Fruit fly (Drosophila melanogaster) whole organism, embryonic: ENCODE data around the gene Bap111.

Experiments used
- CG12155 ChIP-seq: fragments of 200-800 bp; sonication (Bioruptor generic); optimal IDR thresholded peaks from 3 replicates; lab custom pipeline; 2016; ENCODE audit warnings: missing biosample characterization, missing genetic modification characterization
- CG15269 ChIP-seq: fragments of 200-800 bp; sonication (Bioruptor generic); optimal IDR thresholded peaks from 2 replicates; lab custom pipeline; 2018; ENCODE audit warnings: missing biosample characterization, mild to moderate bottlenecking, missing genetic modification characterization, moderate library complexity
- CG17361 ChIP-seq: fragments of 200-800 bp; sonication (Bioruptor generic); IDR thresholded peaks from 3 replicates; pipeline ENCODE4 v1.3.6; 2022; ENCODE audit warnings: missing biosample characterization, missing genetic modification characterization
- CG18262 ChIP-seq: fragments of 200-800 bp; optimal IDR thresholded peaks from 3 replicates; lab custom pipeline; 2019; ENCODE audit warnings: missing biosample characterization, mild to moderate bottlenecking, missing genetic modification characterization, moderate library complexity
- CG32772 ChIP-seq: fragments of 200-800 bp; sonication (Bioruptor generic); IDR thresholded peaks from 2 replicates; pipeline ENCODE4 v1.3.6; 2022; ENCODE audit warnings: missing biosample characterization, missing genetic modification characterization
- CG3281 ChIP-seq: fragments of 200-800 bp; sonication (Bioruptor generic); optimal IDR thresholded peaks from 3 replicates; lab custom pipeline; 2017; ENCODE audit warnings: missing biosample characterization, mild to moderate bottlenecking, missing genetic modification characterization
- CG34376 ChIP-seq: fragments of 200-800 bp; sonication (Bioruptor generic); optimal IDR thresholded peaks from 2 replicates; lab custom pipeline; 2018; ENCODE audit warnings: missing biosample characterization, mild to moderate bottlenecking, missing genetic modification characterization
- CG34422 ChIP-seq: fragments of 200-800 bp; sonication (Bioruptor generic); IDR thresholded peaks from 3 replicates; pipeline ENCODE4 v1.3.6; 2022; ENCODE audit warnings: missing biosample characterization, missing genetic modification characterization
- CG4404 ChIP-seq: fragments of 200-800 bp; sonication (Bioruptor generic); IDR thresholded peaks from 2 replicates; pipeline ENCODE4 v1.3.6; 2022; ENCODE audit warnings: missing biosample characterization, missing genetic modification characterization
- CG5180 ChIP-seq: fragments of 200-800 bp; sonication (Bioruptor generic); optimal IDR thresholded peaks from 3 replicates; lab custom pipeline; 2017; ENCODE audit warnings: missing biosample characterization, missing genetic modification characterization, mild to moderate bottlenecking, moderate library complexity, missing genetic modification reagents
- CG6791 ChIP-seq: fragments of 200-800 bp; sonication (Bioruptor generic); IDR thresholded peaks from 3 replicates; pipeline ENCODE4 v1.3.6; 2022; ENCODE audit warnings: missing biosample characterization, missing genetic modification characterization; ENCODE audit not compliant: partially characterized antibody
- CG7928 ChIP-seq: fragments of 200-800 bp; sonication (Bioruptor generic); optimal IDR thresholded peaks from 2 replicates; lab custom pipeline; 2017; ENCODE audit warnings: missing biosample characterization, mild to moderate bottlenecking, missing genetic modification characterization
- CG8089 ChIP-seq: fragments of 200-800 bp; sonication (Bioruptor generic); optimal IDR thresholded peaks from 3 replicates; lab custom pipeline; 2016; ENCODE audit warnings: missing biosample characterization, missing genetic modification characterization
- CG9215 ChIP-seq: fragments of 200-800 bp; sonication (Bioruptor generic); IDR thresholded peaks from 2 replicates; pipeline ENCODE4 v1.3.6; 2022; ENCODE audit warnings: missing biosample characterization, missing genetic modification characterization
- CG9609 ChIP-seq: fragments of 200-800 bp; sonication (Bioruptor generic); optimal IDR thresholded peaks from 3 replicates; lab custom pipeline; 2016; ENCODE audit warnings: missing biosample characterization, missing genetic modification characterization
- CG9817 ChIP-seq: fragments of 200-800 bp; sonication (Bioruptor generic); optimal IDR thresholded peaks from 2 replicates; lab custom pipeline; 2018; ENCODE audit warnings: missing biosample characterization, mild to moderate bottlenecking, missing genetic modification characterization, moderate library complexity
- CG9932 ChIP-seq: fragments of 200-800 bp; sonication (Bioruptor generic); IDR thresholded peaks from 2 replicates; pipeline ENCODE4 v1.3.6; 2022; ENCODE audit warnings: missing biosample characterization, missing genetic modification characterization
- Camta ChIP-seq: fragments of 200-800 bp; sonication (Bioruptor generic); optimal IDR thresholded peaks from 2 replicates; lab custom pipeline; 2016; ENCODE audit warnings: missing biosample characterization, missing genetic modification characterization
- CrebB ChIP-seq: fragments of 200-800 bp; sonication (Bioruptor generic); optimal IDR thresholded peaks from 3 replicates; lab custom pipeline; 2018; ENCODE audit warnings: missing biosample characterization, mild to moderate bottlenecking, missing genetic modification characterization
- Doc2 ChIP-seq: fragments of 200-800 bp; sonication (Bioruptor generic); IDR thresholded peaks from 2 replicates; pipeline ENCODE4 v1.3.6; 2022; ENCODE audit warnings: missing biosample characterization, missing genetic modification characterization
- Eip74EF ChIP-seq, 2 experiments: fragments of 200-800 bp in 1 of 2; fragments of >200 bp in 1 of 2; sonication (Bioruptor generic) in 1 of 2; optimal IDR thresholded peaks; 2 replicates each; lab custom pipeline; 2017 to 2019; ENCODE audit warnings: missing biosample characterization in 2 of 2, missing genetic modification characterization in 2 of 2, mild to moderate bottlenecking in 1 of 2, moderate library complexity in 1 of 2
- Fer3 ChIP-seq: fragments of 200-800 bp; sonication (Bioruptor generic); optimal IDR thresholded peaks from 2 replicates; lab custom pipeline; 2018; ENCODE audit warnings: missing biosample characterization, mild to moderate bottlenecking, missing genetic modification characterization, moderate library complexity
- Hand ChIP-seq: fragments of 200-800 bp; sonication (Bioruptor generic); optimal IDR thresholded peaks from 2 replicates; lab custom pipeline; 2017; ENCODE audit warnings: mild to moderate bottlenecking, missing biosample characterization, missing genetic modification reagents, missing genetic modification characterization
- HmgZ ChIP-seq: fragments of 200-800 bp; sonication (Bioruptor generic); optimal IDR thresholded peaks from 2 replicates; lab custom pipeline; 2018; ENCODE audit warnings: missing biosample characterization, mild to moderate bottlenecking, missing genetic modification characterization
- Lhr ChIP-seq: fragments of 200-800 bp; sonication (Bioruptor generic); optimal IDR thresholded peaks from 3 replicates; lab custom pipeline; 2017; ENCODE audit warnings: mild to moderate bottlenecking, missing biosample characterization, missing genetic modification reagents, missing genetic modification characterization
- Nf-YC ChIP-seq: fragments of 200-800 bp; optimal IDR thresholded peaks from 3 replicates; lab custom pipeline; 2019; ENCODE audit warnings: missing biosample characterization, mild to moderate bottlenecking, missing genetic modification characterization, moderate library complexity
- TFAM ChIP-seq: fragments of 200-800 bp; sonication (Bioruptor generic); optimal IDR thresholded peaks from 2 replicates; lab custom pipeline; 2017; ENCODE audit warnings: missing biosample characterization, missing genetic modification characterization, inconsistent platforms
- dati ChIP-seq: fragments of 200-800 bp; sonication (Bioruptor generic); IDR thresholded peaks from 2 replicates; pipeline ENCODE4 v1.3.6; 2022; ENCODE audit warnings: missing biosample characterization, missing genetic modification characterization
- fd102C ChIP-seq: fragments of 200-800 bp; sonication (Bioruptor generic); optimal IDR thresholded peaks from 2 replicates; lab custom pipeline; 2018; ENCODE audit warnings: missing biosample characterization, mild to moderate bottlenecking, missing genetic modification characterization, moderate library complexity
- fru ChIP-seq: fragments of >200 bp; optimal IDR thresholded peaks from 2 replicates; lab custom pipeline; 2017
- ftz-f1 ChIP-seq: fragments of 200-800 bp; sonication (Bioruptor generic); optimal IDR thresholded peaks from 2 replicates; lab custom pipeline; 2016; ENCODE audit warnings: missing biosample characterization, missing genetic modification characterization
- gem ChIP-seq: fragments of 200-800 bp; sonication (Bioruptor generic); optimal IDR thresholded peaks from 2 replicates; lab custom pipeline; 2019; ENCODE audit warnings: missing biosample characterization, mild to moderate bottlenecking, missing genetic modification characterization, moderate library complexity
- her ChIP-seq: fragments of 200-800 bp; sonication (Bioruptor generic); optimal IDR thresholded peaks from 2 replicates; lab custom pipeline; 2016; ENCODE audit warnings: missing biosample characterization, missing genetic modification characterization
- insv ChIP-seq, 2 experiments: fragments of 200-800 bp; sonication (Bioruptor generic); optimal IDR thresholded peaks; 3 replicates each; lab custom pipeline; 2016 to 2018; ENCODE audit warnings: missing biosample characterization in 2 of 2, missing genetic modification characterization in 2 of 2
- jing ChIP-seq: fragments of 200-800 bp; sonication (Bioruptor generic); optimal IDR thresholded peaks from 2 replicates; lab custom pipeline; 2018; ENCODE audit warnings: missing biosample characterization, mild to moderate bottlenecking, missing genetic modification characterization
- kni ChIP-seq: fragments of 200-800 bp; sonication (Bioruptor generic); optimal IDR thresholded peaks from 3 replicates; lab custom pipeline; 2017; ENCODE audit warnings: mild to moderate bottlenecking, missing biosample characterization, missing genetic modification reagents, missing genetic modification characterization
- onecut ChIP-seq: fragments of 200-800 bp; sonication (Bioruptor generic); IDR thresholded peaks from 2 replicates; pipeline ENCODE4 v1.3.6; 2022; ENCODE audit warnings: missing biosample characterization, missing genetic modification characterization
- pita ChIP-seq: fragments of 200-800 bp; sonication (Bioruptor generic); optimal IDR thresholded peaks from 2 replicates; lab custom pipeline; 2017; ENCODE audit warnings: missing biosample characterization, mild to moderate bottlenecking, missing genetic modification characterization
- pnt ChIP-seq: fragments of 200-800 bp; sonication (Bioruptor generic); optimal IDR thresholded peaks from 3 replicates; lab custom pipeline; 2016; ENCODE audit warnings: missing biosample characterization, missing genetic modification characterization
- ranshi ChIP-seq: fragments of 200-800 bp; sonication (Bioruptor generic); IDR thresholded peaks from 2 replicates; pipeline ENCODE4 v1.3.6; 2022; ENCODE audit warnings: missing biosample characterization, missing genetic modification characterization
- rib ChIP-seq: fragments of 200-800 bp; sonication (Bioruptor generic); IDR thresholded peaks from 2 replicates; pipeline ENCODE4 v1.3.6; 2022; ENCODE audit warnings: missing biosample characterization, missing genetic modification characterization
- ro ChIP-seq: fragments of 200-800 bp; sonication (Bioruptor generic); IDR thresholded peaks from 2 replicates; pipeline ENCODE4 v1.3.6; 2022; ENCODE audit warnings: missing biosample characterization, missing genetic modification characterization
- row ChIP-seq: fragments of 200-800 bp; sonication (Bioruptor generic); IDR thresholded peaks from 3 replicates; pipeline ENCODE4 v1.3.6; 2022; ENCODE audit warnings: missing biosample characterization, missing genetic modification characterization
- scrt ChIP-seq: fragments of 200-800 bp; sonication (Bioruptor generic); optimal IDR thresholded peaks from 2 replicates; lab custom pipeline; 2018; ENCODE audit warnings: missing biosample characterization, mild to moderate bottlenecking, missing genetic modification characterization, moderate library complexity
- stwl ChIP-seq: fragments of 200-800 bp; sonication (Bioruptor generic); optimal IDR thresholded peaks from 3 replicates; lab custom pipeline; 2018; ENCODE audit warnings: missing biosample characterization, mild to moderate bottlenecking, missing genetic modification characterization, moderate library complexity
- sug ChIP-seq: fragments of 200-800 bp; optimal IDR thresholded peaks from 2 replicates; lab custom pipeline; 2019; ENCODE audit warnings: missing biosample characterization, mild to moderate bottlenecking, missing genetic modification characterization, moderate library complexity
- twi ChIP-seq: fragments of 200-800 bp; optimal IDR thresholded peaks from 2 replicates; lab custom pipeline; 2019; ENCODE audit warnings: missing biosample characterization, mild to moderate bottlenecking, missing genetic modification characterization, moderate library complexity
- wor ChIP-seq: fragments of 200-800 bp; sonication (Bioruptor generic); IDR thresholded peaks from 2 replicates; pipeline ENCODE4 v1.3.6; 2022; ENCODE audit warnings: missing biosample characterization, missing genetic modification characterization
- zfh2 ChIP-seq: fragments of 200-800 bp; sonication (Bioruptor generic); optimal IDR thresholded peaks from 2 replicates; lab custom pipeline; 2016; ENCODE audit warnings: missing biosample characterization, missing genetic modification characterization

The Bap111 gene

dm6 chrX:9117831-9118230 is 31.3 kb upstream of the Bap111 start (continued):
- TF ChIP-seq CG18262: no peak
- TF ChIP-seq wor: no peak
- 0 out of 3 replicates have a peak, but pooled peaks have one; percentile 2 for TF ChIP-seq row
- TF ChIP-seq insv (GFP tag; optimal IDR thresholded peaks at IDR 0.05; lab: Kevin White, UChicago): peak; percentile 49 to 96
- no peak for TF ChIP-seq fd102C (GFP tag; lab: Kevin White, UChicago)
- TF ChIP-seq ranshi (GFP tag; lab: Robert Waterston, UW): no peak
- TF ChIP-seq, all 482 proteins: peak for 6

- TF ChIP-seq wor (no peak), CG9817 (tag; lab: Kevin White, UChicago) (no peak), Lhr (GFP tag; lab: Kevin White, UChicago) (no peak), scrt (GFP tag; lab: Kevin White, UChicago) (peak; percentile 12), her (GFP tag; lab: Kevin White, UChicago) (no peak), HmgZ (no peak), twi (tag; lab: Kevin White, UChicago) (no peak), fru (lab: Kevin White, UChicago) (no peak), zfh2 (no peak), Fer3 (tag; lab: Kevin White, UChicago) (peak; percentile 33), Nf-YC (no peak), Eip74EF (GFP tag; optimal IDR thresholded peaks at IDR 0.05; lab: Kevin White, UChicago) (peak in 1 of 2 experiments; percentile 74), rib (GFP tag; lab: Robert Waterston, UW) (no peak), gem (tag; lab: Kevin White, UChicago) (no peak), pnt (GFP tag; lab: Kevin White, UChicago) (peak; percentile 46), Camta (GFP tag; lab: Kevin White, UChicago) (peak; percentile 38), kni (GFP tag; lab: Kevin White, UChicago) (no peak), jing (GFP tag; lab: Kevin White, UChicago) (no peak), CG32772 (no peak), CG34422 (GFP tag; lab: Robert Waterston, UW) (no peak), CG15269 (tag; lab: Kevin White, UChicago) (no peak), ro (GFP tag; lab: Robert Waterston, UW) (no peak), CG4404 (GFP tag; lab: Robert Waterston, UW) (no peak), CG7928 (GFP tag; lab: Kevin White, UChicago) (no peak), CrebB (tag; lab: Kevin White, UChicago) (no peak), CG9609 (GFP tag; lab: Kevin White, UChicago) (no peak), fd102C (GFP tag; lab: Kevin White, UChicago) (no peak), Doc2 (GFP tag; lab: Robert Waterston, UW) (no peak), CG3281 (GFP tag; lab: Kevin White, UChicago) (peak; percentile 57), CG5180 (GFP tag; lab: Kevin White, UChicago) (peak; percentile 97), TFAM (GFP tag; lab: Kevin White, UChicago) (no peak), sug (tag; lab: Kevin White, UChicago) (peak; percentile 12), stwl (no peak), Hand (GFP tag; lab: Kevin White, UChicago) (no peak), CG34376 (GFP tag; lab: Kevin White, UChicago) (no peak), onecut (GFP tag; lab: Robert Waterston, UW) (no peak), CG17361 (GFP tag; lab: Robert Waterston, UW) (no peak; the same call in 1 of the 3 replicates), CG9215 (no peak), pita (GFP tag; lab: Kevin White, UChicago) (no peak), CG8089 (GFP tag; lab: Kevin White, UChicago) (no peak), ftz-f1 (GFP tag; lab: Kevin White, UChicago) (no peak), dati (GFP tag; lab: Robert Waterston, UW) (no peak), CG9932 (no peak), CG12155 (GFP tag; lab: Kevin White, UChicago) (peak; percentile 9), CG6791 (GFP tag; lab: Robert Waterston, UW) (no peak)
These were observed 30.0 kb upstream of the Bap111 start for dm6 chrX:9118961-9119633.
